Worm (Caenorhabditis elegans) whole organism, midembryonic: ENCODE data around the gene col-90.

Experiments used
- T22C8.4 ChIP-seq: fragments of 200-800 bp; sonication (Bioruptor generic); IDR thresholded peaks from 2 replicates; pipeline ENCODE4 v1.3.6; 2022; ENCODE audit warnings: missing genetic modification characterization, missing compliant biosample characterization
- cog-1 ChIP-seq: sonication (generic microtip); optimal IDR thresholded peaks from 2 replicates; lab custom pipeline; 2016; ENCODE audit warnings: missing genetic modification characterization, missing compliant biosample characterization
- flt-1 ChIP-seq: fragments of 200-800 bp; sonication (Bioruptor generic); IDR thresholded peaks from 2 replicates; pipeline ENCODE4 v1.3.6; 2022; ENCODE audit warnings: missing genetic modification characterization, missing compliant biosample characterization
- klf-2 ChIP-seq: fragments of 200-800 bp; sonication (Bioruptor generic); conservative IDR thresholded peaks from 2 replicates; pipeline ENCODE4 v1.3.6; 2022; ENCODE audit warnings: missing genetic modification reagents, missing genetic modification characterization, missing compliant biosample characterization
- med-1 ChIP-seq: sonication (generic microtip); optimal IDR thresholded peaks from 2 replicates; lab custom pipeline; 2017; ENCODE audit warnings: missing genetic modification characterization, mild to moderate bottlenecking, missing compliant biosample characterization, antibody characterized with exemption, missing genetic modification reagents; ENCODE audit not compliant: insufficient read depth
- ref-1 ChIP-seq: fragments of 200-800 bp; sonication (Bioruptor generic); conservative IDR thresholded peaks from 2 replicates; pipeline ENCODE4 v1.3.6; 2022; ENCODE audit warnings: missing genetic modification reagents, missing genetic modification characterization, missing compliant biosample characterization
- tab-1 ChIP-seq: fragments of 200-800 bp; sonication (Bioruptor generic); IDR thresholded peaks from 2 replicates; pipeline ENCODE4 v1.3.6; 2022; ENCODE audit warnings: missing genetic modification characterization, missing compliant biosample characterization
- ztf-23 ChIP-seq: fragments of 200-800 bp; sonication (Bioruptor generic); IDR thresholded peaks from 2 replicates; pipeline ENCODE4 v1.3.6; 2022; ENCODE audit warnings: missing genetic modification reagents, missing genetic modification characterization, missing compliant biosample characterization
- ztf-29 ChIP-seq: fragments of 200-800 bp; sonication (Bioruptor generic); IDR thresholded peaks from 2 replicates; pipeline ENCODE4 v1.3.6; 2022; ENCODE audit warnings: missing genetic modification reagents, missing genetic modification characterization, missing compliant biosample characterization

The col-90 gene

DNA sequence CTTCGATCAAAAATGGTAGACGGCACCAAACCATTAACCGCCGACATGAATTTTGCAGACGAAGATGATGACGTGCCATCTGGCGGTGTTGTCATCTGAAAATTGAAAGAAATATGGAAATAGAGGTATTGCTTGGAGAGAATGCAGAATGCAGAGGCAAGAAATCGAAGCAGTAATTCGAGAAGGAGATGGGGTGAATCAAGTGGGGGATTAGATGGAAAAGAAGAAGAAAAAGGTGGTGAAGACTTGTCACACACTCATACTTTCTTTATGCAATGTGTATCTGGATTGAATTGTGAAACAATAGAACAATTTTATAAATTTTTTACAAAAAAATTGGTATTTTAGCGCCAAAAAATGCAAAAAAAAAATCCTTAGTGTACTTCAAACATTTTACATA lies 23.8 kb upstream of the col-90 start, which contains the start of gene tag-250:
Gene tag-250, minus strand, starts transcription at position 101 of the 400 bp plus-strand sequence.
- TF ChIP-seq med-1 (GFP tag; lab: Kevin White, UChicago) (no peak), ztf-29 (GFP tag; lab: Robert Waterston, UW) (no peak), cog-1 (tag; lab: Kevin White, UChicago) (no peak), klf-2 (GFP tag; lab: Robert Waterston, UW) (no peak), flt-1 (no peak), T22C8.4 (no peak), tab-1 (GFP tag; lab: Robert Waterston, UW) (no peak), ref-1 (GFP tag; lab: Robert Waterston, UW) (no peak), ztf-23 (no peak)

DNA sequence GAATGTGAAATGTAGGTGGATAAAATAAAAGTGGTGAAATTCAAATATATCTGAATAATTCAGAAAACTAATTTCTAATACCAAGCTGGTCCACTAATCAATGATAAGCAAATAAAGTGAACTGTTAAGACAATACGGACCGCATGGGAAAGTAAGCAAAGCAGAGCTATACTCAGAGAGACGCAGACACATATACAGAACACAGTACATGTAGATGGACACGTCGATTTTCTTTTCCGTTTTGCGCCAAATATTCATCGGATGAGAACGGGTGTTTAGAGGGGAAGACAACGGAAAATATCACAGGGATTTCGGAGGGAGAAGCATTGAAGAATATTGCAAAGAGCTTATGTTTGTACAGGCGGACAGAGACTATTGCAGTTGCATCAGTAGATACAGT lies 22.7 kb upstream of the col-90 start:
- TF ChIP-seq ztf-29 (GFP tag; lab: Robert Waterston, UW) = no peak
- TF ChIP-seq ztf-23 = no peak
- TF ChIP-seq klf-2 (GFP tag; lab: Robert Waterston, UW) = no peak
- TF ChIP-seq T22C8.4 = no peak
- no peak for TF ChIP-seq ref-1 (GFP tag; lab: Robert Waterston, UW)
- no peak for TF ChIP-seq flt-1
- TF ChIP-seq tab-1 (GFP tag; lab: Robert Waterston, UW) = no peak
- no peak for TF ChIP-seq cog-1 (tag; lab: Kevin White, UChicago)
- no peak for TF ChIP-seq med-1 (GFP tag; lab: Kevin White, UChicago)

DNA sequence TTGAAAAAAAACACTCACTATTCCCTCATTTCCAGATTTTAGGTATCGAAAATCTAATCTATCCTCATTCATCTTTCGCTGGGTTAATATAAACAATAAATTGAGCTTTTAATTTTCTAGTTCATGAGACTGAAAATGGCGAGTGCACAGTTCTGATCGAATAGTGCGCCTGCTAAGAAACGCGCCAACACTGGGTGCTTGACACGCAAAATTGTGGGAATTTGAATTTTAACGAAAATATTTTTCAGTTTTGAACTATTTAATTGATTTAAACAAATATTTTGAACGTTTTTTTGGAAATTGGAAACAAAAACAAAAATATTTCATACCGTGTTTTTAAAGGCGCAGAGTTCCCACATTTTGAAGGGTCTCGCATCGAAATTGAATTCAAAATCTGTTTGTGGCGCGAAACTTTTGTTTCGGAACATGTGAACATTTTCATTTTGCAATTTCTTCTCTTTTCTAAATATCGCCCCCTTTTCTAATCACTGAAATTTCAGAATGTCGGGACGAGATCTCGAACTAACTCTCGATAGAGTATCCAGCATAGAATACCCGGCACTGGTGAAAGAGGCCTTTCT lies 20.0 kb upstream of the col-90 start, which contains the start of the genes C29E4.13 and npp-15:
Gene C29E4.13, minus strand, starts transcription at position 169 of the 581 bp plus-strand sequence.
Gene npp-15, plus strand, starts transcription at position 495 of the 581 bp plus-strand sequence.
- TF ChIP-seq flt-1 = no peak
- TF ChIP-seq tab-1 (GFP tag; lab: Robert Waterston, UW) = no peak
- TF ChIP-seq ref-1 (GFP tag; lab: Robert Waterston, UW) = no peak
- TF ChIP-seq ztf-29 (GFP tag; lab: Robert Waterston, UW) = no peak
- no peak for TF ChIP-seq ztf-23
- no peak for TF ChIP-seq med-1 (GFP tag; lab: Kevin White, UChicago)
- no peak for TF ChIP-seq klf-2 (GFP tag; lab: Robert Waterston, UW)
- TF ChIP-seq T22C8.4 = no peak

DNA sequence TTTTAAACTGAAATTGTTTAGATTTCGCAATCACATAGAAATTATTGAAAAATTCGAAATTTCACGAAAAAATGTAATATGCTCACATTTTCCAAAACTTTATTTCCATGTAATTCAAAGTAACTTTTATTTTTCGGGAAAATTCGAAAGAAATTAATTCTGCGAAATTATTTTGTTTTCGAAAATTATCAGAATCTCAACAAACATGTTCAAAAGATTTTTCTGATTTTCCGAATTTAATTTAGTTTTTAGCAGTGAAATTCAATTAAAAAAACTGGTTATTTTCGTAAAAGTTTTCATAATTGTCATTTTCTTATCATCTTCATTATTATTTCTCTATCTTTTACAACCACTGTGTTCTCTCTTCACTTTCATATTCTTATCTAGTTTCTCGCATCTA lies 15.4 kb upstream of the col-90 start, which contains the start of gene ran-2:
Gene ran-2, plus strand, starts transcription at position 301 of the 400 bp plus-strand sequence.
- TF ChIP-seq med-1 (GFP tag; lab: Kevin White, UChicago) (no peak), cog-1 (tag; lab: Kevin White, UChicago) (no peak), klf-2 (GFP tag; lab: Robert Waterston, UW) (no peak), ztf-23 (no peak), flt-1 (no peak), T22C8.4 (no peak), tab-1 (GFP tag; lab: Robert Waterston, UW) (no peak), ref-1 (GFP tag; lab: Robert Waterston, UW) (no peak), ztf-29 (GFP tag; lab: Robert Waterston, UW) (no peak)

ce11 chrIII:7937548-7937947 lies 11.1 kb upstream of the col-90 start, which contains the start of gene C29E4.10:
C29E4.10 (plus strand) TSS chrIII:7937848.
- TF ChIP-seq ztf-23 = no peak
- TF ChIP-seq ref-1 (GFP tag; lab: Robert Waterston, UW) = no peak
- TF ChIP-seq tab-1 (GFP tag; lab: Robert Waterston, UW) = no peak
- TF ChIP-seq cog-1 (tag; lab: Kevin White, UChicago) = no peak
- no peak for TF ChIP-seq ztf-29 (GFP tag; lab: Robert Waterston, UW)
- no peak for TF ChIP-seq flt-1
- no peak for TF ChIP-seq med-1 (GFP tag; lab: Kevin White, UChicago)
- TF ChIP-seq klf-2 (GFP tag; lab: Robert Waterston, UW) = no peak
- TF ChIP-seq T22C8.4 = no peak

DNA sequence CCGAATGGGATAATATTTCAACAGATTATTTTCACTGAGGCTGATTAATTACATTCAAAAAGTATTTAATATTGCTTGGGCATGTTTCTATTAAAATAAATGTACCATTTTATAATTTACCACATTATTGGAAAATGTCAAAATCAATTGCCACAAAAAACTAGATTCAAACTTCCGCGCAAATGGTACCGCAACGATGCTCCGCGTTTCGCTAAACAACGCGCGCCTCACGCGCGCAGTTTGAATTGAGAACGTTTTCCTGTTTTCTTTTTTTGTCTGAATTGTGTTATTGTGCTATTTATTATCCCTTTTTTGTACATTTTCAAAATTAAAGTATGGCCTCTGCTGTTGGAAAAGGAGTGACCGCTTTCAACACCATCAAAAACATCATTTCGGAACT lies 7.8 kb upstream of the col-90 start, which contains the start of gene C29E4.12:
Gene C29E4.12, plus strand, starts transcription at position 333 of the 400 bp plus-strand sequence.
- TF ChIP-seq flt-1 = no peak
- no peak for TF ChIP-seq ref-1 (GFP tag; lab: Robert Waterston, UW)
- no peak for TF ChIP-seq med-1 (GFP tag; lab: Kevin White, UChicago)
- no peak for TF ChIP-seq cog-1 (tag; lab: Kevin White, UChicago)
- no peak for TF ChIP-seq ztf-29 (GFP tag; lab: Robert Waterston, UW)
- no peak for TF ChIP-seq klf-2 (GFP tag; lab: Robert Waterston, UW)
- no peak for TF ChIP-seq ztf-23
- no peak for TF ChIP-seq T22C8.4
- no peak for TF ChIP-seq tab-1 (GFP tag; lab: Robert Waterston, UW)

DNA sequence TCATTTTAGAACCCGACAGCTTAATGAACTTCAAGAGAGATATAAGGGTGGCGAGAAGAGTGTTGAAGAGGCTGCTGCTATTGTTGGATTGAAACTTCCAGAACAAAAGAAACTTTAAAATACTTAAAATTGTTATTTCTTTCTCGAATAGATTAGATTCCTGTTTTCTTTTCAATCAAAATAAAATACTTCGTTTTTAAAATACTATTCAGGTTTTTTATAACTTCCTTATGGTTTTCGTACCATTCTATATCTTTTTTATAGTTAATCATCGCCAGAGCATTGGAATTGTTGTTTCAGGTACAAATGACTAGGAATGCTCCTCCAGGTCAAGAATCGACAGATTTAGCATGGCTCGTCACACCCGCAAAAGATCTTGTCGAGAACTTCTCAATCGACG lies 7.2 kb upstream of the col-90 start, which contains the start of gene kle-2:
Gene kle-2, plus strand, starts transcription at position 301 of the 400 bp plus-strand sequence.
- no peak for TF ChIP-seq klf-2 (GFP tag; lab: Robert Waterston, UW)
- no peak for TF ChIP-seq med-1 (GFP tag; lab: Kevin White, UChicago)
- TF ChIP-seq ref-1 (GFP tag; lab: Robert Waterston, UW) = no peak

DNA sequence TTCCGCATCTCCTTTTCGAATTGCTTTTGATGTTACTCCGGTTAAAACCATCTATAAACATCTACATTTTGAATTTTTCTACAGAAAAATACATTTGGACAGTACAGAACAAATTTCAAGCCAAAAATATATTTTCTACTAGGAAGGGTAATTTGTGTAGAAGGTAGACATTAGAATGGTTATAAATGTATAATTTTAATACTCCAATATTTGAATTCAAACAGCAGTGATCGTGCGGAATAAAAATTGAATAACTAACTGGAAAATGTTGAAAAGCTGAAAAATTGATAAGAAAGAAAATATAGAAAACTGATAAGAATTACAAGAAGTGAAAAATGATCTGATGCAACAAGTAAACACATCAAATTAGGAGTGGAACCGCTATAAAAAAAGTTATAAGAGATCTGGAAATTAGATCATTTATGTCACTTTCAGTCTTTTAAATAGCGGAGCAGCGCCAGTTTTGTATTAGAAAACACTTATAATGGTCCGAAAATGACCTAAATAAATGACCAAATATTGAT lies 1.6 kb upstream of the col-90 start, which contains the start of gene gsto-1:
Gene gsto-1, minus strand, starts transcription at position 51 of the 524 bp plus-strand sequence.
- TF ChIP-seq tab-1 (GFP tag; lab: Robert Waterston, UW) = no peak
- no peak for TF ChIP-seq ztf-29 (GFP tag; lab: Robert Waterston, UW)
- TF ChIP-seq med-1 (GFP tag; lab: Kevin White, UChicago) = no peak
- TF ChIP-seq T22C8.4 = no peak
- TF ChIP-seq klf-2 (GFP tag; lab: Robert Waterston, UW) = no peak
- TF ChIP-seq ref-1 (GFP tag; lab: Robert Waterston, UW) = no peak
- TF ChIP-seq ztf-23 = no peak
- TF ChIP-seq cog-1 (tag; lab: Kevin White, UChicago) = no peak
- no peak for TF ChIP-seq flt-1

ce11 chrIII:7947677-7948076 lies 961 bp upstream of the col-90 start:
- TF ChIP-seq ref-1 (GFP tag; lab: Robert Waterston, UW) (no peak), klf-2 (GFP tag; lab: Robert Waterston, UW) (no peak), ztf-23 (no peak), T22C8.4 (no peak), ztf-29 (GFP tag; lab: Robert Waterston, UW) (no peak), tab-1 (GFP tag; lab: Robert Waterston, UW) (no peak), flt-1 (no peak)
